Worm (Caenorhabditis elegans): ENCODE measurements around the gene tag-343.

ce11 chrX:16704086-16704485 is 29.6 kb upstream of the tag-343 start:
- TF ChIP-seq him-1 (tag; optimal IDR thresholded peaks at IDR 0.05) = no peak
- TF ChIP-seq dao-5 (tag; optimal IDR thresholded peaks at IDR 0.05) = no peak
- no peak for TF ChIP-seq W03F9.2 (tag; optimal IDR thresholded peaks at IDR 0.05)

All from whole organism, L4/young adult.